Fruit fly (Drosophila melanogaster): Measurements from ENCODE around the gene CG16826.

The CG16826 gene

DNA sequence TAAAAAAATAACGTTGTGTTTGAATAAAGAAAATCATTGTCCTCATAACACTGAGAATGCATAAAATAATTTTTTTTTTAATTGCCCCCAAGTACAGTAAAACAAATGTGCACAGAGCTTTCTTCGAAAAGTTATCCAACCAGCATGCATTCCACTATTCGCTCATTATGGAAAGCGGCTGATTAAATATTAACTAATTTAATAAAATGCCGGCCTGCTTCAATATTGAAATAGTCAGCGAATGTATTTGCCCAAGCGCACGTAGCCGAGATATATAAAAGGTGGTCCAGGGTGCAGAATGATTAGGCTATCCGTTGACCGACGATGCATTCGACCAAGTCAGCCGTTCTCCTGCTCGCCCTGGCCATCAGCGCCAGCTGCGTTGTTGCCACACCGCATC lies at the start of gene CG16826:
Gene CG16826 (plus strand): TSS at position 301 of the 400 bp plus-strand sequence.
- TF ChIP-seq CG14711 (tag; optimal IDR thresholded peaks at IDR 0.05) = no peak
- no peak for TF ChIP-seq Crg-1 (GFP tag; optimal IDR thresholded peaks at IDR 0.05)
- peak; percentile 18 for TF ChIP-seq CG7101 (tag; optimal IDR thresholded peaks at IDR 0.05)
- TF ChIP-seq CG33017 (tag; optimal IDR thresholded peaks at IDR 0.05) = no peak
- no peak for TF ChIP-seq CG7045 (GFP tag; optimal IDR thresholded peaks at IDR 0.05)
- TF ChIP-seq CG12768 (GFP tag; optimal IDR thresholded peaks at IDR 0.05) = no peak
- peak; percentile 54 for TF ChIP-seq kay (GFP tag; ENCODE audit: borderline replicate concordance)
- TF ChIP-seq CG11617 (GFP tag; optimal IDR thresholded peaks at IDR 0.05) = no peak

DNA sequence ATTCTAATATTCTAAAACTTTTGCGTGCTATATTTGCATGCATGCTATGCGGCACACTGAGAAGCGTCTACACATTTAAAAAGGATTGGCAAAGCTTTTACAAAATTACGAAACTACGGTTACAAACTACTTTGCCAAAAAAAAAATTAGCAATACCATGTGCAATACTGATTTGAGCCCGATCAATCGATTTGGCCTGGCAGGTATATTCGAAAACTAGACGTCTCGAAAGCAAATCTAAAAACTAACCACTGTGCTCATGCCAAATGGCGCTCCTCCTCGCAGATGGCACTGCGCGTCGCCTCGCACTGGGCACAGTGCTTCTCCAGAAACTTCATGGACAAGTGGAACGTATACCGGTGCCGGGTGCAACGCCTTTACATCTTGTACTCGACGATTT lies 43.1 kb upstream of the CG16826 start, which contains the start of gene CG16825:
Gene CG16825 (plus strand): TSS at position 301 of the 400 bp plus-strand sequence.
- no peak for TF ChIP-seq ovo (GFP tag; optimal IDR thresholded peaks at IDR 0.05)
- TF ChIP-seq CG33017 (tag; optimal IDR thresholded peaks at IDR 0.05) = no peak
- no peak for TF ChIP-seq CG7101 (tag; optimal IDR thresholded peaks at IDR 0.05)
- no peak for TF ChIP-seq Hr96 (GFP tag; optimal IDR thresholded peaks at IDR 0.05)
- no peak for TF ChIP-seq bab1 (GFP tag; optimal IDR thresholded peaks at IDR 0.05)
- TF ChIP-seq CG7045 (GFP tag; optimal IDR thresholded peaks at IDR 0.05) = no peak
- TF ChIP-seq CG12768 (GFP tag; optimal IDR thresholded peaks at IDR 0.05) = no peak
- no peak for TF ChIP-seq kay (GFP tag; ENCODE audit: borderline replicate concordance)
- TF ChIP-seq toe (GFP tag; optimal IDR thresholded peaks at IDR 0.05) = no peak
- no peak for TF ChIP-seq tj (GFP tag; optimal IDR thresholded peaks at IDR 0.05)
- no peak for TF ChIP-seq cnc (optimal IDR thresholded peaks at IDR 0.05)
- TF ChIP-seq CG14711 (tag; optimal IDR thresholded peaks at IDR 0.05) = no peak
- no peak for TF ChIP-seq pad (GFP tag; optimal IDR thresholded peaks at IDR 0.05)
- no peak for TF ChIP-seq Clk (GFP tag; optimal IDR thresholded peaks at IDR 0.05)
- TF ChIP-seq CG11617 (GFP tag; optimal IDR thresholded peaks at IDR 0.05) = no peak
- TF ChIP-seq Crg-1 (GFP tag; optimal IDR thresholded peaks at IDR 0.05) = no peak
- no peak for TF ChIP-seq CG5204 (GFP tag; optimal IDR thresholded peaks at IDR 0.05)
- no peak for TF ChIP-seq CG1620 (GFP tag; optimal IDR thresholded peaks at IDR 0.05)
- no peak for TF ChIP-seq cic (GFP tag; optimal IDR thresholded peaks at IDR 0.05)

DNA sequence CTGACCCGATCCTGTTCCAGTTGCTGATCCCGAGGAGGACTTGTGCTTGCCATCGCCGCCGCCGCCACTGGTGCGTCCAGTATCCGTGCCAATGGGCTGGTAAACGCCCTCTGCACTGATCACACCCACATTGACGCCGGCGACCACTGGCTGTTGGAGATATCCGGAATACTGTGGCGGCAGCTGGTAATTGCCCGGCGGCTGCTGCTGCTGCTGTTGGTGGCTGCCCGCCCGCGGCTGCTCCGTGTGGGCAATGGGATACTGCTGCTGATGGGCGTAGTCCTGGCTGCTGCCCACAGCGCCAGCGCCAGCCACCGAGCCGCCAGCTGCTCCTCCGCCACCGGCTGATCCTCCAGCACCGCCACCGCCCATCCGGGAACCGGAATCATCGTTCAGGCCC lies 42.6 kb upstream of the CG16826 start:
- no peak for TF ChIP-seq cnc (optimal IDR thresholded peaks at IDR 0.05)
- no peak for TF ChIP-seq tj (GFP tag; optimal IDR thresholded peaks at IDR 0.05)
- no peak for TF ChIP-seq CG5204 (GFP tag; optimal IDR thresholded peaks at IDR 0.05)
- no peak for TF ChIP-seq Mnt (GFP tag; optimal IDR thresholded peaks at IDR 0.05)
- TF ChIP-seq CG14711 (tag; optimal IDR thresholded peaks at IDR 0.05) = no peak
- TF ChIP-seq cic (GFP tag; optimal IDR thresholded peaks at IDR 0.05) = no peak
- no peak for TF ChIP-seq Clk (GFP tag; optimal IDR thresholded peaks at IDR 0.05)
- TF ChIP-seq CG7045 (GFP tag; optimal IDR thresholded peaks at IDR 0.05) = no peak
- no peak for TF ChIP-seq pad (GFP tag; optimal IDR thresholded peaks at IDR 0.05)
- no peak for TF ChIP-seq CG1620 (GFP tag; optimal IDR thresholded peaks at IDR 0.05)
- TF ChIP-seq Hr96 (GFP tag; optimal IDR thresholded peaks at IDR 0.05) = no peak
- TF ChIP-seq kay (GFP tag; ENCODE audit: borderline replicate concordance) = no peak
- no peak for TF ChIP-seq ovo (GFP tag; optimal IDR thresholded peaks at IDR 0.05)
- no peak for TF ChIP-seq CG12768 (GFP tag; optimal IDR thresholded peaks at IDR 0.05)
- no peak for TF ChIP-seq toe (GFP tag; optimal IDR thresholded peaks at IDR 0.05)
- TF ChIP-seq CG11617 (GFP tag; optimal IDR thresholded peaks at IDR 0.05) = no peak
- no peak for TF ChIP-seq CG33017 (tag; optimal IDR thresholded peaks at IDR 0.05)
- no peak for TF ChIP-seq bab1 (GFP tag; optimal IDR thresholded peaks at IDR 0.05)

DNA sequence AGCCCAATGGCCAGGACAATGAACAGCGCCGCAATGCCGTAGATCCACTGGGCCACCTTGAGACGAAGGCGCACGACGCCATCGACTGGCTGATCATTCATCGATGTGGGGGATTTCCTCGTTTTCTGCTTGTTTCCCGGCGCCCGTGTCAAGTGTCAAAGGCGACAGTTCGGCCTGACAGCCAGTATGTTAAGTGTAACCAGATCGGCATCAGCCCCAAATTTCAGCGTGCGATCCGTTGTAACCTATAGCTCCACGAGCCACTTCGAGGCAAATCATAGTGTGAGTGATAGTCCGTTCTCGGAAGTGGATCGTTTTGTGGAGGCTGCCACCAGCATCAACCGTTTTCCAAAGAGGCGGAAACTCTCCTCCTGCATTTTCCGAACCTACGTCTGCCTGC lies 40.9 kb upstream of the CG16826 start, which contains the start of gene CG43779:
Gene CG43779 (minus strand): TSS at position 101 of the 400 bp plus-strand sequence.
- TF ChIP-seq CG7045 (GFP tag; optimal IDR thresholded peaks at IDR 0.05) = no peak
- TF ChIP-seq Clk (GFP tag; optimal IDR thresholded peaks at IDR 0.05) = no peak
- no peak for TF ChIP-seq Crg-1 (GFP tag; optimal IDR thresholded peaks at IDR 0.05)
- TF ChIP-seq bab1 (GFP tag; optimal IDR thresholded peaks at IDR 0.05) = no peak
- no peak for TF ChIP-seq CG11617 (GFP tag; optimal IDR thresholded peaks at IDR 0.05)
- no peak for TF ChIP-seq Hr96 (GFP tag; optimal IDR thresholded peaks at IDR 0.05)
- no peak for TF ChIP-seq kay (GFP tag; ENCODE audit: borderline replicate concordance)
- no peak for TF ChIP-seq CG5204 (GFP tag; optimal IDR thresholded peaks at IDR 0.05)
- TF ChIP-seq ovo (GFP tag; optimal IDR thresholded peaks at IDR 0.05) = no peak
- TF ChIP-seq tj (GFP tag; optimal IDR thresholded peaks at IDR 0.05) = no peak
- TF ChIP-seq CG1620 (GFP tag; optimal IDR thresholded peaks at IDR 0.05) = no peak
- TF ChIP-seq CG12768 (GFP tag; optimal IDR thresholded peaks at IDR 0.05) = no peak
- TF ChIP-seq pad (GFP tag; optimal IDR thresholded peaks at IDR 0.05) = no peak
- TF ChIP-seq CG7101 (tag; optimal IDR thresholded peaks at IDR 0.05) = no peak
- no peak for TF ChIP-seq cic (GFP tag; optimal IDR thresholded peaks at IDR 0.05)
- TF ChIP-seq toe (GFP tag; optimal IDR thresholded peaks at IDR 0.05) = no peak

DNA sequence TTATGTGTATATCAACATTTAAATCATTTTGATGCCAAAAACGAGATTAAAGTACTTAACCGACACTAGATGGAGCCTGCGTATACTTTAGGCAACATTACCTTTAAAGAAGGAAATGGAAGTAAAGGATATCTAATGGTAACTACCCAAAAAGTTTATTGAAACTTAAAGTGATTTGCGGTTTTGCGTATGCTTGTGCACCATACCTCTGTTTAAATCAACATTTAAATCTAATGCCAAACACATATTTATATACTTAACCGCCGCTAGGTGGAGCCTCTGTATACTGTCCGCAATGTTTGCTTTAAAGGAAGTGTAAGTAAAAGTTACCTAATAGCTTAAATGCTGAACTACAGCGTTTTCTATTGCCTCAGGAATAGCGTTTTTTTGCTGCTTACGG lies 21.8 kb upstream of the CG16826 start:
- no peak for TF ChIP-seq tj (GFP tag; optimal IDR thresholded peaks at IDR 0.05)
- TF ChIP-seq CG7101 (tag; optimal IDR thresholded peaks at IDR 0.05) = no peak
- no peak for TF ChIP-seq cnc (optimal IDR thresholded peaks at IDR 0.05)
- TF ChIP-seq Crg-1 (GFP tag; optimal IDR thresholded peaks at IDR 0.05) = no peak
- no peak for TF ChIP-seq CG7045 (GFP tag; optimal IDR thresholded peaks at IDR 0.05)
- TF ChIP-seq CG12768 (GFP tag; optimal IDR thresholded peaks at IDR 0.05) = no peak
- no peak for TF ChIP-seq cic (GFP tag; optimal IDR thresholded peaks at IDR 0.05)
- TF ChIP-seq ovo (GFP tag; optimal IDR thresholded peaks at IDR 0.05) = no peak
- no peak for TF ChIP-seq bab1 (GFP tag; optimal IDR thresholded peaks at IDR 0.05)

DNA sequence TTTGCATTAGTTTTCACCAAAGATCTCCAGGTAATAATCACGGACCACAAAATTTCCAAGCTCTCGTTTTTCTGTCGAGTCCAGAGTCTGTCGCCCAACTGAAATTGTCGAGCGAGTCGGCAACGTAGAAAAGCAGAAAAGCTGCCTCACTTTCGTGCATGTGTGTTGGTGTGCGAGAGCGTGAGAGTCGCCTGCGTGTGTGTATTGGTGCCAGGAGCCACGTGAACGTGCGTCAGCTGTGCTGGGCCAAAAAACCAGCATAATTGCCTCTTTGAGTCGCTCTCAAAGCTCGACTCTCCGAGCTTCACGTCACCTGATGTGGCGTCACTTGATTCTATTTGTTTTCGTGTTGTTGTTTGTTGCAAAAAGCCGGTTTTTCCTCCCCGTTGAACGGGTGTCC lies 16.6 kb upstream of the CG16826 start, which contains the start of gene hbt:
Gene hbt (minus strand): TSS at position 101 of the 400 bp plus-strand sequence.
- no peak for TF ChIP-seq Hr96 (GFP tag; optimal IDR thresholded peaks at IDR 0.05)
- TF ChIP-seq cic (GFP tag; optimal IDR thresholded peaks at IDR 0.05) = no peak
- no peak for TF ChIP-seq cnc (optimal IDR thresholded peaks at IDR 0.05)
- no peak for TF ChIP-seq Crg-1 (GFP tag; optimal IDR thresholded peaks at IDR 0.05)
- TF ChIP-seq CG12768 (GFP tag; optimal IDR thresholded peaks at IDR 0.05) = no peak
- TF ChIP-seq kay (GFP tag; ENCODE audit: borderline replicate concordance) = no peak
- TF ChIP-seq CG33017 (tag; optimal IDR thresholded peaks at IDR 0.05) = no peak
- no peak for TF ChIP-seq tj (GFP tag; optimal IDR thresholded peaks at IDR 0.05)
- TF ChIP-seq Mnt (GFP tag; optimal IDR thresholded peaks at IDR 0.05) = no peak
- TF ChIP-seq toe (GFP tag; optimal IDR thresholded peaks at IDR 0.05) = no peak
- TF ChIP-seq pad (GFP tag; optimal IDR thresholded peaks at IDR 0.05) = no peak
- no peak for TF ChIP-seq CG11617 (GFP tag; optimal IDR thresholded peaks at IDR 0.05)
